Fruit fly (Drosophila melanogaster): ENCODE results near the gene Not10.

Not10 gene

dm6 chr3R:12666206-12666834 is 35.9 kb downstream of the Not10 start:
- no peak for TF ChIP-seq CG17801 (GFP tag; optimal IDR thresholded peaks at IDR 0.05; ENCODE audit: partially characterized antibody)

- TF ChIP-seq CG17801 (GFP tag; optimal IDR thresholded peaks at IDR 0.05; ENCODE audit: partially characterized antibody), result no peak
Measured at dm6 chr3R:12674041-12674623, 43.7 kb downstream of the Not10 start, which contains the start of gene Gnmt. TSS of gene Gnmt (plus strand) at chr3R:12674608.

dm6 chr3R:12676160-12676559 is 45.7 kb downstream of the Not10 start, which contains the start of gene CG43630:
TSS of gene CG43630 (minus strand) at chr3R:12676260.
- no peak for TF ChIP-seq CG17801 (GFP tag; optimal IDR thresholded peaks at IDR 0.05; ENCODE audit: partially characterized antibody)

- TF ChIP-seq CG17801 (GFP tag; optimal IDR thresholded peaks at IDR 0.05; ENCODE audit: partially characterized antibody), result no peak
Measured at dm6 chr3R:12678850-12679249, 48.4 kb downstream of the Not10 start, which contains the start of gene mbo. TSS of gene mbo (minus strand) at chr3R:12679052.

dm6 chr3R:12681275-12681674 is 50.8 kb downstream of the Not10 start, which contains the start of gene Cyp313a4:
TSS of gene Cyp313a4 (minus strand) at chr3R:12681375.
- TF ChIP-seq CG17801 (GFP tag; optimal IDR thresholded peaks at IDR 0.05; ENCODE audit: partially characterized antibody), result no peak
